Fruit fly (Drosophila melanogaster): ENCODE measurements around the gene Esp.

The Esp gene

dm6 chr3R:24875939-24876842 is 34.5 kb downstream of the Esp start, which contains the start of gene CG3744 (continued):
- peak; percentile 90 for TF ChIP-seq az2 (GFP tag; optimal IDR thresholded peaks at IDR 0.05)
- TF ChIP-seq CG10267 (tag; optimal IDR thresholded peaks at IDR 0.05): peak; percentile 85
- peak; percentile 89 for TF ChIP-seq CG4404 (GFP tag; IDR thresholded peaks at IDR 0.05)
- TF ChIP-seq CG14860 (GFP tag; IDR thresholded peaks at IDR 0.05; ENCODE audit: partially characterized antibody): peak; percentile 89
- peak; percentile 38; the same call in 1 of the 3 replicates for TF ChIP-seq z (GFP tag; IDR thresholded peaks at IDR 0.05)
- TF ChIP-seq CG6254 (GFP tag; optimal IDR thresholded peaks at IDR 0.05): peak; percentile 56
- peak; percentile 24 for TF ChIP-seq NK7.1 (GFP tag; optimal IDR thresholded peaks at IDR 0.05)
- peak; percentile 96 for TF ChIP-seq CG3847 (GFP tag; IDR thresholded peaks at IDR 0.05)
- peak; percentile 76 for TF ChIP-seq CG3065 (GFP tag; optimal IDR thresholded peaks at IDR 0.05)
- no peak for TF ChIP-seq Asciz (GFP tag; optimal IDR thresholded peaks at IDR 0.05)
- TF ChIP-seq prd (optimal IDR thresholded peaks at IDR 0.05): no peak
- TF ChIP-seq prd (GFP tag; IDR thresholded peaks at IDR 0.05): peak; percentile 96
- TF ChIP-seq CG10959 (GFP tag; IDR thresholded peaks at IDR 0.05): peak; percentile 88
- TF ChIP-seq zfh2 (GFP tag; optimal IDR thresholded peaks at IDR 0.05): peak; percentile 89
- TF ChIP-seq B-H2 (GFP tag; optimal IDR thresholded peaks at IDR 0.05): peak; percentile 95
- peak; percentile 72 for TF ChIP-seq CG30020 (tag; optimal IDR thresholded peaks at IDR 0.05)
- TF ChIP-seq CG6654 (GFP tag; optimal IDR thresholded peaks at IDR 0.05): peak; percentile 57
- TF ChIP-seq CG6689 (GFP tag; IDR thresholded peaks at IDR 0.05): peak; percentile 93
- TF ChIP-seq Hey (tag; optimal IDR thresholded peaks at IDR 0.05): peak; percentile 9
- peak; percentile 94 for TF ChIP-seq CG14441 (GFP tag; IDR thresholded peaks at IDR 0.05)
- TF ChIP-seq ems (GFP tag; optimal IDR thresholded peaks at IDR 0.05): peak; percentile 85
- TF ChIP-seq Myb (GFP tag; optimal IDR thresholded peaks at IDR 0.05): peak; percentile 47
- peak; percentile 77 for TF ChIP-seq BtbVII (GFP tag; optimal IDR thresholded peaks at IDR 0.05)
- peak; percentile 73 for TF ChIP-seq danr (GFP tag; IDR thresholded peaks at IDR 0.05)
- TF ChIP-seq HmgD (GFP tag; optimal IDR thresholded peaks at IDR 0.05): peak; percentile 18
- peak; percentile 99 for TF ChIP-seq slbo (GFP tag; IDR thresholded peaks at IDR 0.05)
- TF ChIP-seq TFAM (GFP tag; optimal IDR thresholded peaks at IDR 0.05): peak; percentile 19
- peak; percentile 92 for TF ChIP-seq CG6175 (GFP tag; IDR thresholded peaks at IDR 0.05)
- TF ChIP-seq CG12071 (GFP tag; optimal IDR thresholded peaks at IDR 0.05): peak; percentile 69
- peak; percentile 83 for TF ChIP-seq CG8290 (GFP tag; optimal IDR thresholded peaks at IDR 0.05)
- TF ChIP-seq CG8290 (tag; optimal IDR thresholded peaks at IDR 0.05): peak in 1 of 2 experiments; percentile 17
- peak; percentile 99 for TF ChIP-seq CG9932 (GFP tag; IDR thresholded peaks at IDR 0.05)
- TF ChIP-seq ken (GFP tag; IDR thresholded peaks at IDR 0.05): peak; percentile 97
- peak; percentile 94 for TF ChIP-seq Hr39 (optimal IDR thresholded peaks at IDR 0.05)
- TF ChIP-seq Lim3 (GFP tag; IDR thresholded peaks at IDR 0.05): peak; percentile 70
- TF ChIP-seq Fer3 (tag; optimal IDR thresholded peaks at IDR 0.05): peak; percentile 92
- peak; percentile 77; the same call in 1 of the 2 replicates for TF ChIP-seq Oaz (GFP tag; IDR thresholded peaks at IDR 0.05)
- peak; percentile 88 for TF ChIP-seq CG34224 (GFP tag; IDR thresholded peaks at IDR 0.05; ENCODE audit: partially characterized antibody)
- TF ChIP-seq odd (GFP tag; optimal IDR thresholded peaks at IDR 0.05): peak; percentile 50
- peak; percentile 74 for TF ChIP-seq D19B (GFP tag; optimal IDR thresholded peaks at IDR 0.05)
- no peak for TF ChIP-seq ATbp (GFP tag; optimal IDR thresholded peaks at IDR 0.05)
- TF ChIP-seq vfl (GFP tag; optimal IDR thresholded peaks at IDR 0.05): peak; percentile 73
- peak; percentile 74 for TF ChIP-seq CG2875 (GFP tag; optimal IDR thresholded peaks at IDR 0.05)
- TF ChIP-seq lab (GFP tag; optimal IDR thresholded peaks at IDR 0.05): peak; percentile 94
- TF ChIP-seq CG33213 (GFP tag; optimal IDR thresholded peaks at IDR 0.05): peak; percentile 81
- TF ChIP-seq pzg (GFP tag; optimal IDR thresholded peaks at IDR 0.05): peak; percentile 57
- peak; percentile 88 for TF ChIP-seq lilli (GFP tag; optimal IDR thresholded peaks at IDR 0.05)
- peak; percentile 35 for TF ChIP-seq NC2β (GFP tag; optimal IDR thresholded peaks at IDR 0.05)
- TF ChIP-seq CG12219 (GFP tag; optimal IDR thresholded peaks at IDR 0.05): peak; percentile 67
- TF ChIP-seq ham (GFP tag; IDR thresholded peaks at IDR 0.05): peak; percentile 52; the same call in 1 of the 2 replicates
- TF ChIP-seq CTCF (GFP tag; optimal IDR thresholded peaks at IDR 0.05): no peak
